Worm (Caenorhabditis elegans): ENCODE results near the gene F19F10.11.
A peak's percentile ranks its signal among the peaks of the same experiment; 100 is the strongest.

The F19F10.11 gene

DNA sequence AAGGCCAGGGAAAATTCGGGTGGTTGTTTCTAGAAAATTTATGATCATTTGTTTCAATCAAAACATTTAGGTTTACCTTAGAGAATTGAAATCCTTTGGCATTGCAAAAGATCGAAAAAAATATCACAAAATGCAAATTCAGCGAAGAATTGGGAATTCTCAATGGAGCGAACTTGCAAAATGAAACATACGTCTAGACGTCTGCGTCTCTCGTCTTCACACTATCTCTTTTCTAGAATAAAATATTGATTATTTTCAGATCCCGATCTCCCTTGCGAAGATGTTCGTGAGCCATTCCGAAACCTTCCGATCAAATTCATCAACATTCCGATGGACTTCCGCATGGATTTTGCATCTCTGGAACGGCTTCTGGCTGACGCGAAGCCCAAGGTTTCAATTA, 7.1 kb downstream of the F19F10.11 start, which contains the start of gene ets-6:
Gene ets-6, minus strand, starts transcription at position 169 of the 400 bp plus-strand sequence.
- TF ChIP-seq T22C8.4 (GFP tag; IDR thresholded peaks at IDR 0.05) (peak; percentile 67), ref-1 (GFP tag; conservative IDR thresholded peaks at IDR 0.05) (no peak)

DNA sequence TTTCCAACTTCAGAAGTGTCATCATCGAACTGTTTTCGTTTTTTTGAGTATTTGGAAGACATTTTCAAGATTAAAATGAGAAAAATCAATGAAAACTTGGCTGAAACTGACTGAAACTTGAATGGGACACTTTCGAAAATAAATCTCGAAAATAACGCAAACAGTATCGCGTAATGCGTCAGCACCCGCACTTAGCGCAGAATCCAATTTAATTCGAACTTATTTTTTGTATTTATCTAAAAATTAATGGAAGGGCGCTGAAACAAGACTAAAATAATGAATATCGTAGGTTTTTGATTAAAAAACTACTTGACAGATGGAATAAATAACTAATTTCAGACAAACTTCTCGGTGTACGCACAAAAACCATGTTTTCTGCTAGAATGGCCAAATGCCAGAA, 11.9 kb downstream of the F19F10.11 start, which contains the start of the genes snu-66 and ints-9:
Gene snu-66, minus strand, starts transcription at position 108 of the 400 bp plus-strand sequence.
Gene ints-9, plus strand, starts transcription at position 240 of the 400 bp plus-strand sequence.
- TF ChIP-seq med-1 (GFP tag; optimal IDR thresholded peaks at IDR 0.05; ENCODE audit: insufficient read depth): no peak
- TF ChIP-seq flt-1 (GFP tag; IDR thresholded peaks at IDR 0.05): no peak
- no peak for TF ChIP-seq klf-2 (GFP tag; conservative IDR thresholded peaks at IDR 0.05)
- TF ChIP-seq ztf-29 (GFP tag; IDR thresholded peaks at IDR 0.05): no peak
- no peak for TF ChIP-seq ref-1 (GFP tag; conservative IDR thresholded peaks at IDR 0.05)
- TF ChIP-seq tab-1 (GFP tag; IDR thresholded peaks at IDR 0.05): no peak
- no peak for TF ChIP-seq T22C8.4 (GFP tag; IDR thresholded peaks at IDR 0.05)
- TF ChIP-seq ztf-23 (GFP tag; IDR thresholded peaks at IDR 0.05): no peak
- TF ChIP-seq cog-1 (tag; optimal IDR thresholded peaks at IDR 0.05): no peak

DNA sequence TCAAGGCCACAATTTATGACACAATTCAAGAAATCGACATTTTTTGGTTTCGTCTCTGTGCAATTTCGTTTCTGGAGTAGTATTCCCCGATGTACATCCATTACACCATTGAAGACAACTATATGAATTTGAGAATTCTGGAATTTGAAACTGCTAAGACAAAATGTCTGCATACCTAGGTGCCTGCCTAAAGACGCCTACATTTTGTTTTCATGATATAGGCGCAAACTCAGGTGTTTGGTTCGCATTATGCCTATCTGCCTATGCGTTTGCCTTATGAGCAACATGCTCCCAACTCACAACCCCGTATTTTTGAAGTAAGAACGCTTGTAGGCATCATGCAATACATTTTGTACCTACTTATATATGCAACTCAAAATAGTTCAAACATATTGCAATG, 16.5 kb downstream of the F19F10.11 start, which contains the start of gene F19F10.14:
Gene F19F10.14, minus strand, starts transcription at position 101 of the 400 bp plus-strand sequence.
- no peak for TF ChIP-seq cog-1 (tag; optimal IDR thresholded peaks at IDR 0.05)
- TF ChIP-seq tab-1 (GFP tag; IDR thresholded peaks at IDR 0.05): no peak
- TF ChIP-seq flt-1 (GFP tag; IDR thresholded peaks at IDR 0.05): no peak
- TF ChIP-seq ztf-29 (GFP tag; IDR thresholded peaks at IDR 0.05): no peak
- TF ChIP-seq ref-1 (GFP tag; conservative IDR thresholded peaks at IDR 0.05): no peak
- TF ChIP-seq ztf-23 (GFP tag; IDR thresholded peaks at IDR 0.05): no peak
- TF ChIP-seq med-1 (GFP tag; optimal IDR thresholded peaks at IDR 0.05; ENCODE audit: insufficient read depth): no peak
- TF ChIP-seq klf-2 (GFP tag; conservative IDR thresholded peaks at IDR 0.05): no peak
- no peak for TF ChIP-seq T22C8.4 (GFP tag; IDR thresholded peaks at IDR 0.05)

DNA sequence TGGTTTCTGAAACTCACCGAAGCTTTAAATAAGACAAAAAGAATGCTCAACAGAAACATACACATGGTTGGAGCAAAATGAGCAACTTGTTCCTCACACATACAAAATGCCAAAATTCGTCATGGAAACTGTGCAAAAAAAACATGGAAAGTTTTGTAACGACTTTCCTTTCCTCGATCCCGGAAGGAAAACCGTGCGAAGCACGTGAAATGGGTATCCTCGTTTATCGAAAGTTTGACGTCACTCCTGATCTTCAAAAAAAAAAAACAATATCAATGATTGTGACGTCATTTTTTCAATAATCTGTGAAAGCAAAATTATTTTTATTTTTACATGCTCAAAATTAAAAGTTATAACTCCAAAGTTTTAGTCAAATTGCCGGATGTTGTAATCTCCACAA, 17.2 kb downstream of the F19F10.11 start, which contains the start of gene clec-212:
Gene clec-212, minus strand, starts transcription at position 101 of the 400 bp plus-strand sequence.
- TF ChIP-seq tab-1 (GFP tag; IDR thresholded peaks at IDR 0.05) (no peak), klf-2 (GFP tag; conservative IDR thresholded peaks at IDR 0.05) (no peak)

ce11 chrV:7562947-7563346, 24.6 kb downstream of the F19F10.11 start, which contains the start of gene F19F10.1:
TSS of gene F19F10.1 (plus strand) at chrV:7563247.
- no peak for TF ChIP-seq klf-2 (GFP tag; conservative IDR thresholded peaks at IDR 0.05)
- no peak for TF ChIP-seq flt-1 (GFP tag; IDR thresholded peaks at IDR 0.05)
- no peak for TF ChIP-seq ztf-23 (GFP tag; IDR thresholded peaks at IDR 0.05)
- TF ChIP-seq tab-1 (GFP tag; IDR thresholded peaks at IDR 0.05): no peak
- TF ChIP-seq T22C8.4 (GFP tag; IDR thresholded peaks at IDR 0.05): no peak
- TF ChIP-seq cog-1 (tag; optimal IDR thresholded peaks at IDR 0.05): no peak
- no peak for TF ChIP-seq ztf-29 (GFP tag; IDR thresholded peaks at IDR 0.05)
- TF ChIP-seq ref-1 (GFP tag; conservative IDR thresholded peaks at IDR 0.05): no peak
- TF ChIP-seq med-1 (GFP tag; optimal IDR thresholded peaks at IDR 0.05; ENCODE audit: insufficient read depth): no peak

- TF ChIP-seq ztf-29 (GFP tag; IDR thresholded peaks at IDR 0.05): no peak
- TF ChIP-seq ztf-23 (GFP tag; IDR thresholded peaks at IDR 0.05): no peak
- no peak for TF ChIP-seq T22C8.4 (GFP tag; IDR thresholded peaks at IDR 0.05)
- no peak for TF ChIP-seq flt-1 (GFP tag; IDR thresholded peaks at IDR 0.05)
- no peak for TF ChIP-seq med-1 (GFP tag; optimal IDR thresholded peaks at IDR 0.05; ENCODE audit: insufficient read depth)
- no peak for TF ChIP-seq ref-1 (GFP tag; conservative IDR thresholded peaks at IDR 0.05)
- no peak for TF ChIP-seq tab-1 (GFP tag; IDR thresholded peaks at IDR 0.05)
- TF ChIP-seq cog-1 (tag; optimal IDR thresholded peaks at IDR 0.05): no peak
- no peak for TF ChIP-seq klf-2 (GFP tag; conservative IDR thresholded peaks at IDR 0.05)
These were observed 28.8 kb downstream of the F19F10.11 start, which contains the start of gene ets-7 for ce11 chrV:7558693-7559092. TSS of gene ets-7 (minus strand) at chrV:7558793.

DNA sequence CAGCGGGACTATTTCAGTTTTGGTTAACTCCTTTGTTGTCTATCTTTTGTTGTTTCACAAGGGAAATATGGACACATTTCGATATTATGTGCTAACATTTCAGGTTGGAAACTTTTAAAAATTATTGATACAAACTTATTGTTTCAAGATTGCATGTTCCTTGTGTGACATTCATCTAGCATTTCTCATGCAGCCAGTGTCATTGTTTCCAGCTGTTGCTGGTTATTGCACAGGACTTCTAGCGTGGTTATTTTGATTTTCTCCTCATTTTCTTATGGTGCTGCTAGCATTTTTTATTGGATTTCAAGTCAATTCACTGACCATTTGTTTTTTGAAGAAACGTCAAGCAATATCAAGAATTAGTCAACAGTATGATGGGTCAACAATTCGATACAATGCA, 31.6 kb downstream of the F19F10.11 start:
- TF ChIP-seq cog-1 (tag; optimal IDR thresholded peaks at IDR 0.05) (no peak), flt-1 (GFP tag; IDR thresholded peaks at IDR 0.05) (no peak), T22C8.4 (GFP tag; IDR thresholded peaks at IDR 0.05) (no peak), ztf-29 (GFP tag; IDR thresholded peaks at IDR 0.05) (no peak), ztf-23 (GFP tag; IDR thresholded peaks at IDR 0.05) (no peak), ref-1 (GFP tag; conservative IDR thresholded peaks at IDR 0.05) (no peak), tab-1 (GFP tag; IDR thresholded peaks at IDR 0.05) (no peak), klf-2 (GFP tag; conservative IDR thresholded peaks at IDR 0.05) (no peak), med-1 (GFP tag; optimal IDR thresholded peaks at IDR 0.05; ENCODE audit: insufficient read depth) (no peak)

ce11 chrV:7553873-7554362, 33.6 kb downstream of the F19F10.11 start, which contains the start of gene ttr-10:
TSS of gene ttr-10 (minus strand) at chrV:7553923.
- no peak for TF ChIP-seq klf-2 (GFP tag; conservative IDR thresholded peaks at IDR 0.05)

DNA sequence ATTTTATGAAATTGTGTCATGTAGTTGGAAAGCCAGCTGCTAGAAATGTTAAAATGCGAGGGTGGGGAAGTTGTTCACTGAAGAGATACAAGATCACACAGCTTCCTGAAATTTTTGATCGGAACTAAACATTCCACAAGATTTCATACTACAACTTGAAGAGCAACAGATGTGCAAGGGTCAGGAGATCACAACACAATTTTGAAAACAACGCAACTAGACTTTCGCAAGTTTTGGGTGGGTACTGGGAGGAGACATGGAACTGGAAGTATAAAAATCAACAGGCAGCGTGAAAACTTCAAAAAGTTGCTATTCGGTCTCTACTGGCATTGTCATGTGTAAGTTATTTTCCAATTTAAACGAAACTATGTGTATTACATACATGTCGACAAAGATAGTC, 35.7 kb downstream of the F19F10.11 start, which contains the start of gene F19F10.3:
Gene F19F10.3, plus strand, starts transcription at position 301 of the 400 bp plus-strand sequence.
- TF ChIP-seq ref-1 (GFP tag; conservative IDR thresholded peaks at IDR 0.05) (no peak), cog-1 (tag; optimal IDR thresholded peaks at IDR 0.05) (no peak), flt-1 (GFP tag; IDR thresholded peaks at IDR 0.05) (no peak), ztf-29 (GFP tag; IDR thresholded peaks at IDR 0.05) (no peak), ztf-23 (GFP tag; IDR thresholded peaks at IDR 0.05) (no peak), med-1 (GFP tag; optimal IDR thresholded peaks at IDR 0.05; ENCODE audit: insufficient read depth) (no peak), tab-1 (GFP tag; IDR thresholded peaks at IDR 0.05) (no peak), klf-2 (GFP tag; conservative IDR thresholded peaks at IDR 0.05) (no peak), T22C8.4 (GFP tag; IDR thresholded peaks at IDR 0.05) (no peak)

DNA sequence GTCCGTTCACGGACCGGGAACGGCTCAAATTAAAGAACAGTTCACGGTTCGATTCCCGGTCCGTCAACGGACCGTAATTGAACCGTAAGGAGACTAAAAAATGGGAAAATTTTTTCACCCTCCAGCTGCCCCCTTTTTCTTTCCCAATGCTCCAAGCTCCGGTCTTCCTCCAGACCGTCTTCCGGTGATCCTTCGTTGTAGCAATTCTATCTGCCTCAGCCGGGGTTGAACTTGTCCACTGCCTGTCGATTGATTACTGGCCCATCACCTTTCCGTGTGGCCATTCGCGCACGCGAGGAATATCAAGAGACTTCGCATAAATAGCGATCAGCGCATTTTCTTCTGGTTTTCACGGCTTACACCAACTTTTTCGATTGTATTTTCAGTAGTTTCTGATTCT, 39.0 kb downstream of the F19F10.11 start:
- TF ChIP-seq tab-1 (GFP tag; IDR thresholded peaks at IDR 0.05) (peak; percentile 79), flt-1 (GFP tag; IDR thresholded peaks at IDR 0.05) (peak; percentile 89), klf-2 (GFP tag; conservative IDR thresholded peaks at IDR 0.05) (peak; percentile 59; the same call in 1 of the 2 replicates), ztf-23 (GFP tag; IDR thresholded peaks at IDR 0.05) (peak; percentile 81)

All from whole organism, midembryonic.